Worm (Caenorhabditis elegans) whole organism, early embryonic: ENCODE measurements around the gene C29A12.1.

Experiments
- hmbx-1 ChIP-seq: sonication (generic microtip); optimal IDR thresholded peaks from 2 replicates; lab custom pipeline; 2016; ENCODE audit warnings: mild to moderate bottlenecking, missing genetic modification characterization, missing compliant biosample characterization
- scrt-1 ChIP-seq: fragments of 200-800 bp; sonication (Bioruptor generic); IDR thresholded peaks from 2 replicates; pipeline ENCODE4 v1.3.6; 2022; ENCODE audit warnings: missing genetic modification characterization, missing compliant biosample characterization

ce11 chrV:10859048-10859637, 45.9 kb upstream of the C29A12.1 start:
- TF ChIP-seq scrt-1 (GFP tag; lab: Robert Waterston, UW) (no peak), hmbx-1 (no peak)
